Worm (Caenorhabditis elegans) whole organism, young adult: Measurements from ENCODE around the gene phg-1.

Source experiments
- F49E8.2 ChIP-seq: sonication (generic microtip); optimal IDR thresholded peaks from 3 replicates; lab custom pipeline; 2017; ENCODE audit warnings: missing genetic modification characterization, mild to moderate bottlenecking, missing compliant biosample characterization, antibody characterized with exemption, moderate library complexity; ENCODE audit not compliant: insufficient read depth
- repo-1 ChIP-seq: sonication (generic microtip); optimal IDR thresholded peaks from 2 replicates; lab custom pipeline; 2017; ENCODE audit warnings: mild to moderate bottlenecking, missing genetic modification characterization, missing compliant biosample characterization
- sdz-38 ChIP-seq: sonication (generic microtip); optimal IDR thresholded peaks from 2 replicates; lab custom pipeline; 2016; ENCODE audit warnings: missing genotype, missing genetic modification characterization, missing compliant biosample characterization
- snpc-3.4 ChIP-seq: sonication (generic microtip); optimal IDR thresholded peaks from 2 replicates; lab custom pipeline; 2017; ENCODE audit warnings: missing genetic modification characterization, mild to moderate bottlenecking, missing compliant biosample characterization, antibody characterized with exemption, moderate library complexity, missing genotype, missing genetic modification reagents
- unc-62 ChIP-seq: fragments of 150-350 bp; optimal IDR thresholded peaks from 2 replicates; lab custom pipeline; 2014; ENCODE audit warnings: missing biosample characterization, missing genetic modification reagents, missing genetic modification characterization
- ztf-6 ChIP-seq: fragments of 200-800 bp; sonication (Bioruptor generic); IDR thresholded peaks from 2 replicates; pipeline ENCODE4 v1.3.6; 2022; ENCODE audit warnings: missing genetic modification reagents, missing genetic modification characterization, missing compliant biosample characterization

ce11 chrII:10108377-10108776 lies 29.1 kb upstream of the phg-1 start, which contains the start of the genes ZK945.7 and ZK945.8:
- TF ChIP-seq F49E8.2 (tag; lab: Kevin White, UChicago) (no peak), unc-62 (no peak), ztf-6 (no peak), repo-1 (no peak), snpc-3.4 (no peak), sdz-38 (no peak)
